Worm (Caenorhabditis elegans): Measurements from ENCODE around the gene mrps-10.

The mrps-10 gene

DNA sequence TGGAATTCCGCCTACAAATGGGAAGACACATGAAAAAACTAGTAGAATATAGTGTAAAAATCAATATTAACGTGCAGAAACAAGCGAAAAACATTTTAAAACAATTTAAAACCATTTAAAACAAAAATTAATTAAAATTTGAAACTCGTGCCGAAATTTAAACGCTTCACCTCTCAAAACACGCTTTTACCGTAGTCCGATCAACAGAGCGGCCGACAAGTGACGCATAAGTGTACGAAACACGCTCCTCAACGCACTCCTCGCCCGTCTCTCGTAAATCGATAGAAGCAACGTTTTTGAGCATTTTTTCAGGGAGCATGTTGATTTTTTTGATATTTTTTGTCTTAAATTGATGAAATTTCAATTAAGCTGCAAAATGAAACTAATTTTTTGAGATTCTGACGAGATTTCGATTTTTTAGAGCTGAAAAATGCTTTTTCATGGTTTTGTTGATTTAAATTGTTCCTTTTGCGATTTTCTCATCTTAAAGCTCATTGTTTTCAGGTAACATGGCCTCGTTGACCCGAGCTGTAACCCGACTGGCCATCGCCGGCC lies 21.3 kb upstream of the mrps-10 start, which contains the start of gene cox-5A (continued):
- TF ChIP-seq elt-2 (tag; optimal IDR thresholded peaks at IDR 0.05) (peak; percentile 94), ceh-16 (tag; optimal IDR thresholded peaks at IDR 0.05) (peak; percentile 64), lsy-12 (tag; optimal IDR thresholded peaks at IDR 0.05) (peak; percentile 99), pqm-1 (tag; optimal IDR thresholded peaks at IDR 0.05) (peak; percentile 95), unc-39 (tag; optimal IDR thresholded peaks at IDR 0.05) (peak; percentile 25), snpc-4 (tag; optimal IDR thresholded peaks at IDR 0.05) (peak; percentile 97), R02D3.7 (tag; optimal IDR thresholded peaks at IDR 0.05) (peak; percentile 94), nhr-12 (tag; optimal IDR thresholded peaks at IDR 0.05) (no peak), nhr-77 (tag; optimal IDR thresholded peaks at IDR 0.05) (peak; percentile 92), nhr-237 (tag; optimal IDR thresholded peaks at IDR 0.05) (peak; percentile 26)

ce11 chrIII:12906611-12907037 lies 19.7 kb upstream of the mrps-10 start:
- TF ChIP-seq unc-62 (GFP tag; optimal IDR thresholded peaks at IDR 0.05) (no peak), nhr-43 (tag; optimal IDR thresholded peaks at IDR 0.05; ENCODE audit: poor library complexity, severe bottlenecking) (peak; percentile 87), ama-1 (optimal IDR thresholded peaks at IDR 0.05) (peak; percentile 70), nhr-11 (tag; optimal IDR thresholded peaks at IDR 0.05) (peak; percentile 42), unc-39 (tag; optimal IDR thresholded peaks at IDR 0.05) (no peak), ceh-82 (tag; optimal IDR thresholded peaks at IDR 0.05) (no peak), elt-1 (tag; optimal IDR thresholded peaks at IDR 0.05) (no peak), nfya-1 (tag; optimal IDR thresholded peaks at IDR 0.05; ENCODE audit: insufficient read depth) (no peak), R02D3.7 (tag; optimal IDR thresholded peaks at IDR 0.05) (peak; percentile 46), pha-4 (tag; optimal IDR thresholded peaks at IDR 0.05) (peak; percentile 2), ceh-28 (tag; optimal IDR thresholded peaks at IDR 0.05) (peak; percentile 63), mdl-1 (tag; optimal IDR thresholded peaks at IDR 0.05) (no peak), egl-5 (tag; optimal IDR thresholded peaks at IDR 0.05) (no peak), lsy-12 (tag; optimal IDR thresholded peaks at IDR 0.05) (peak; percentile 22), mml-1 (tag; optimal IDR thresholded peaks at IDR 0.05) (no peak), ceh-16 (tag; optimal IDR thresholded peaks at IDR 0.05) (no peak), sea-2 (GFP tag; optimal IDR thresholded peaks at IDR 0.05) (no peak), aly-2 (tag; optimal IDR thresholded peaks at IDR 0.05) (peak; percentile 86), lin-39 (tag; optimal IDR thresholded peaks at IDR 0.05) (peak; percentile 44), tbx-2 (tag; optimal IDR thresholded peaks at IDR 0.05) (peak; percentile 12), pqm-1 (tag; optimal IDR thresholded peaks at IDR 0.05) (no peak), elt-2 (tag; optimal IDR thresholded peaks at IDR 0.05) (peak; percentile 37)

ce11 chrIII:12907218-12907617 lies 19.1 kb upstream of the mrps-10 start:
- TF ChIP-seq ztf-11 (tag; optimal IDR thresholded peaks at IDR 0.05) (no peak), unc-39 (tag; optimal IDR thresholded peaks at IDR 0.05) (no peak), nhr-76 (tag; optimal IDR thresholded peaks at IDR 0.05) (no peak), nhr-12 (tag; optimal IDR thresholded peaks at IDR 0.05) (no peak), zag-1 (tag; optimal IDR thresholded peaks at IDR 0.05) (no peak), nfya-1 (tag; optimal IDR thresholded peaks at IDR 0.05; ENCODE audit: insufficient read depth) (no peak), ceh-82 (tag; optimal IDR thresholded peaks at IDR 0.05) (no peak), aly-2 (tag; optimal IDR thresholded peaks at IDR 0.05) (no peak), eor-1 (tag; optimal IDR thresholded peaks at IDR 0.05) (no peak), ZK546.5 (tag; optimal IDR thresholded peaks at IDR 0.05) (no peak), R02D3.7 (tag; optimal IDR thresholded peaks at IDR 0.05) (no peak), elt-1 (tag; optimal IDR thresholded peaks at IDR 0.05) (no peak), nhr-25 (tag; optimal IDR thresholded peaks at IDR 0.05) (no peak)

DNA sequence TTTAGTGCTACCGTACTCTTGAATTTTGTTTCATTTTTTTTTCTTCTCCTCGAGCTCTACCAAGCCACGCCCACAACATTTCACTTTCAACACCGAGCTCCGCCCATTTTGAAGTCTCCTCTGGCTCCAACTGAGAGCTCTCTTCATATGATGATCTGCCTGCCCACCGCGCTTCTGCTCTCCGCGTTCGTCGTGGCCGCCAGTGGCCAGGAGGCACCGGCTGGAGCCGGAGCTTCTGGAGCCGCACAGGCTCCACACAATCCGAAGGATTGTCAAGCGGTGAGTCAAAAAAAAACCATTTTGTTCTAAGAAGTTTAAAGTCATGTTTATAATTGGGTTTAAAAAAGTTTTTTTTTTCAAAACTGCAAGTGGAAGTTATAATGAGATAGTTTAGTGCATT lies 16.0 kb upstream of the mrps-10 start, which contains the start of gene flp-14:
Gene flp-14 (plus strand): TSS at position 146 of the 400 bp plus-strand sequence.
- TF ChIP-seq ZK546.5 (tag; optimal IDR thresholded peaks at IDR 0.05) (no peak), fos-1 (tag; optimal IDR thresholded peaks at IDR 0.05) (no peak), nhr-43 (tag; optimal IDR thresholded peaks at IDR 0.05; ENCODE audit: poor library complexity, severe bottlenecking) (no peak), jun-1 (tag; optimal IDR thresholded peaks at IDR 0.05) (no peak), pha-4 (tag; optimal IDR thresholded peaks at IDR 0.05) (no peak), skn-1 (tag; optimal IDR thresholded peaks at IDR 0.05) (no peak), R02D3.7 (tag; optimal IDR thresholded peaks at IDR 0.05) (no peak), ceh-28 (tag; optimal IDR thresholded peaks at IDR 0.05) (no peak), nhr-77 (tag; optimal IDR thresholded peaks at IDR 0.05) (no peak), lin-39 (tag; optimal IDR thresholded peaks at IDR 0.05) (no peak)

Measured in whole organism, L3 larva.